Worm (Caenorhabditis elegans) whole organism, L4 larva: ENCODE measurements around the gene sri-29.

ENCODE experiments used
- F49E8.2 ChIP-seq: sonication (generic microtip); optimal IDR thresholded peaks from 2 replicates; lab custom pipeline; 2016; ENCODE audit warnings: missing compliant biosample characterization, mild to moderate bottlenecking, missing genetic modification characterization, borderline replicate concordance
- jun-1 ChIP-seq: fragments of 150-350 bp; optimal IDR thresholded peaks from 2 replicates; lab custom pipeline; 2014; ENCODE audit warnings: missing biosample characterization, missing genetic modification reagents, missing genetic modification characterization
- lin-13 ChIP-seq: fragments of 150-350 bp; optimal IDR thresholded peaks from 2 replicates; lab custom pipeline; 2014; ENCODE audit warnings: missing biosample characterization, missing genetic modification reagents, missing genetic modification characterization
- lin-39 ChIP-seq: fragments of 150-350 bp; optimal IDR thresholded peaks from 2 replicates; lab custom pipeline; 2014; ENCODE audit warnings: missing biosample characterization, missing genetic modification reagents, missing genetic modification characterization
- madf-9 ChIP-seq: fragments of 200-800 bp; sonication (Bioruptor generic); conservative IDR thresholded peaks from 2 replicates; pipeline ENCODE4 v1.3.6; 2022; ENCODE audit warnings: missing genetic modification reagents, missing genetic modification characterization, missing compliant biosample characterization
- mep-1 ChIP-seq: fragments of 150-350 bp; sonication (generic microtip); optimal IDR thresholded peaks from 3 replicates; lab custom pipeline; 2014; ENCODE audit warnings: missing biosample characterization, missing genetic modification characterization
- nhr-6 ChIP-seq: fragments of 150-350 bp; optimal IDR thresholded peaks from 2 replicates; lab custom pipeline; 2014; ENCODE audit warnings: missing biosample characterization, missing genetic modification characterization
- pha-4 ChIP-seq, 2 experiments: fragments of 150-350 bp in 1 of 2; fragments of 200-800 bp in 1 of 2; sonication (Bioruptor generic) in 1 of 2; IDR thresholded peaks in 1 of 2; optimal IDR thresholded peaks in 1 of 2; 2 replicates each; pipeline versions ENCODE4 v1.3.6 to Lab custom; 2014 to 2022; ENCODE audit warnings: missing genetic modification characterization in 2 of 2, missing genetic modification reagents in 2 of 2, missing biosample characterization in 1 of 2, missing compliant biosample characterization in 1 of 2
- saeg-2 ChIP-seq: fragments of 200-800 bp; sonication (Bioruptor generic); IDR thresholded peaks from 2 replicates; pipeline ENCODE4 v1.3.6; 2022; ENCODE audit warnings: missing genetic modification reagents, missing genetic modification characterization, missing compliant biosample characterization
- spr-1 ChIP-seq: sonication (generic microtip); optimal IDR thresholded peaks from 2 replicates; lab custom pipeline; 2016; ENCODE audit warnings: mild to moderate bottlenecking, missing genetic modification characterization, missing compliant biosample characterization
- spr-3 ChIP-seq: fragments of 200-800 bp; sonication (Bioruptor generic); optimal IDR thresholded peaks from 2 replicates; lab custom pipeline; 2018; ENCODE audit warnings: mild to moderate bottlenecking, missing genetic modification characterization, missing compliant biosample characterization
- unc-130 ChIP-seq: sonication (generic microtip); optimal IDR thresholded peaks from 2 replicates; lab custom pipeline; 2016; ENCODE audit warnings: missing genetic modification reagents, missing genetic modification characterization, missing compliant biosample characterization
- unc-39 ChIP-seq: sonication (generic microtip); optimal IDR thresholded peaks from 2 replicates; lab custom pipeline; 2017; ENCODE audit warnings: missing biosample characterization, missing genetic modification characterization
- unc-62 ChIP-seq, 3 experiments: fragments of 150-350 bp in 1 of 3; sonication (generic microtip); optimal IDR thresholded peaks in 2 of 3; peaks in 1 of 3; 1 replicate in 1 of 3; 2 replicates in 2 of 3; lab custom pipeline; 2014 to 2017; ENCODE audit warnings: missing biosample characterization in 3 of 3, missing genetic modification characterization in 3 of 3, missing genetic modification reagents in 3 of 3, missing genotype in 1 of 3

- TF ChIP-seq spr-1 (tag; lab: Kevin White, UChicago) (no peak), mep-1 (tag; lab: Kevin White, UChicago) (no peak), F49E8.2 (tag; lab: Kevin White, UChicago) (no peak), saeg-2 (no peak), unc-62 (GFP tag; optimal IDR thresholded peaks at IDR 0.05 in 1 of 2; lab: Kevin White, UChicago) (no peak), unc-62 (tag; optimal IDR thresholded peaks at IDR 0.05; lab: Kevin White, UChicago) (no peak), unc-39 (no peak), pha-4 (GFP tag; IDR thresholded peaks at IDR 0.05; lab: Robert Waterston, UW) (no peak), pha-4 (tag; optimal IDR thresholded peaks at IDR 0.05; lab: Kevin White, UChicago) (no peak), jun-1 (tag; lab: Kevin White, UChicago) (no peak), lin-39 (tag; lab: Kevin White, UChicago) (no peak), lin-13 (GFP tag; lab: Kevin White, UChicago) (no peak), unc-130 (GFP tag; lab: Kevin White, UChicago) (no peak), spr-3 (no peak), madf-9 (GFP tag; lab: Robert Waterston, UW) (no peak), nhr-6 (tag; lab: Kevin White, UChicago) (no peak)
Measured at ce11 chrII:3063984-3064383, 19.9 kb downstream of the sri-29 start.
